Worm (Caenorhabditis elegans): ENCODE data around the gene F44B9.2.

- TF ChIP-seq ztf-11 (tag; optimal IDR thresholded peaks at IDR 0.05) = no peak
- TF ChIP-seq unc-62 (GFP tag; optimal IDR thresholded peaks at IDR 0.05) = no peak
- no peak for TF ChIP-seq daf-12 (tag; optimal IDR thresholded peaks at IDR 0.05)
- no peak for TF ChIP-seq mdl-1 (tag; optimal IDR thresholded peaks at IDR 0.05)
- no peak for TF ChIP-seq pha-4 (tag; optimal IDR thresholded peaks at IDR 0.05)
- no peak for TF ChIP-seq ztf-4 (tag; optimal IDR thresholded peaks at IDR 0.05)
- TF ChIP-seq unc-39 (tag; optimal IDR thresholded peaks at IDR 0.05) = no peak
- TF ChIP-seq nhr-25 (tag; optimal IDR thresholded peaks at IDR 0.05) = no peak
Observed at ce11 chrIII:8037941-8038340, 15.7 kb downstream of the F44B9.2 start, which contains the start of gene dpf-6.

Measured in whole organism, L3 larva.